Fruit fly (Drosophila melanogaster) whole organism, embryonic: ENCODE results near the gene velo.
A peak's percentile ranks its signal among the peaks of the same experiment; 100 is the strongest.

Experiments
- Adf1 ChIP-seq: fragments of 200-800 bp; sonication (Bioruptor generic); IDR thresholded peaks from 2 replicates; pipeline ENCODE4 v1.3.6; 2022; ENCODE audit warnings: missing biosample characterization, missing genetic modification characterization
- CG10147 ChIP-seq: fragments of 200-800 bp; sonication (Bioruptor generic); optimal IDR thresholded peaks from 2 replicates; lab custom pipeline; 2019; ENCODE audit warnings: missing biosample characterization, mild to moderate bottlenecking, missing genetic modification characterization, moderate library complexity
- CG10209 ChIP-seq: fragments of 200-800 bp; sonication (Bioruptor generic); optimal IDR thresholded peaks from 3 replicates; lab custom pipeline; 2017; ENCODE audit warnings: missing biosample characterization, mild to moderate bottlenecking, missing genetic modification characterization, missing genetic modification reagents
- CG10366 ChIP-seq: fragments of 200-800 bp; sonication (Bioruptor generic); IDR thresholded peaks from 2 replicates; pipeline ENCODE4 v1.3.6; 2022; ENCODE audit warnings: missing biosample characterization, missing genetic modification characterization
- CG10654 ChIP-seq: fragments of 200-800 bp; sonication (Bioruptor generic); optimal IDR thresholded peaks from 2 replicates; lab custom pipeline; 2016; ENCODE audit warnings: missing biosample characterization, missing genetic modification characterization
- CG11093 ChIP-seq: fragments of 200-800 bp; sonication (Bioruptor generic); IDR thresholded peaks from 3 replicates; pipeline ENCODE4 v1.3.6; 2022; ENCODE audit warnings: missing biosample characterization, missing genetic modification characterization
- CG11696 ChIP-seq: fragments of 200-800 bp; sonication (Bioruptor generic); IDR thresholded peaks from 2 replicates; pipeline ENCODE4 v1.3.6; 2022; ENCODE audit warnings: missing biosample characterization, missing genetic modification characterization
- CG15479 ChIP-seq: fragments of 200-800 bp; sonication (Bioruptor generic); optimal IDR thresholded peaks from 3 replicates; lab custom pipeline; 2019; ENCODE audit warnings: missing biosample characterization, mild to moderate bottlenecking, missing genetic modification characterization, moderate library complexity
- CG15601 ChIP-seq: fragments of 200-800 bp; sonication (Bioruptor generic); optimal IDR thresholded peaks from 3 replicates; lab custom pipeline; 2019; ENCODE audit warnings: missing biosample characterization, mild to moderate bottlenecking, missing genetic modification characterization, moderate library complexity
- CG17802 ChIP-seq: fragments of 200-800 bp; sonication (Bioruptor generic); optimal IDR thresholded peaks from 2 replicates; lab custom pipeline; 2018; ENCODE audit warnings: missing biosample characterization, mild to moderate bottlenecking, missing genetic modification characterization, moderate library complexity
- CG17829 ChIP-seq: fragments of 200-800 bp; optimal IDR thresholded peaks from 2 replicates; lab custom pipeline; 2019; ENCODE audit warnings: missing biosample characterization, mild to moderate bottlenecking, missing genetic modification characterization, moderate library complexity
- CG34224 ChIP-seq: fragments of 200-800 bp; sonication (Bioruptor generic); IDR thresholded peaks from 3 replicates; pipeline ENCODE4 v1.3.6; 2022; ENCODE audit warnings: missing biosample characterization, missing genetic modification characterization; ENCODE audit not compliant: partially characterized antibody
- CG4282 ChIP-seq: fragments of 200-800 bp; sonication (Bioruptor generic); optimal IDR thresholded peaks from 2 replicates; lab custom pipeline; 2016; ENCODE audit warnings: missing biosample characterization, missing genetic modification characterization
- CG7271 ChIP-seq: fragments of 200-800 bp; sonication (Bioruptor generic); optimal IDR thresholded peaks from 2 replicates; lab custom pipeline; 2018; ENCODE audit warnings: missing biosample characterization, mild to moderate bottlenecking, missing genetic modification characterization, moderate library complexity
- CG7839 ChIP-seq: fragments of 200-800 bp; sonication (Bioruptor generic); optimal IDR thresholded peaks from 3 replicates; lab custom pipeline; 2018; ENCODE audit warnings: missing biosample characterization, mild to moderate bottlenecking, missing genetic modification characterization, moderate library complexity
- CG8765 ChIP-seq: fragments of 200-800 bp; sonication (Bioruptor generic); IDR thresholded peaks from 2 replicates; pipeline ENCODE4 v1.3.6; 2022; ENCODE audit warnings: missing biosample characterization, missing genetic modification characterization
- Dad ChIP-seq: fragments of 200-800 bp; sonication (Bioruptor generic); optimal IDR thresholded peaks from 3 replicates; lab custom pipeline; 2016; ENCODE audit warnings: missing biosample characterization, missing genetic modification characterization
- Dref ChIP-seq: fragments of 200-800 bp; sonication (Bioruptor generic); IDR thresholded peaks from 2 replicates; pipeline ENCODE4 v1.3.6; 2022; ENCODE audit warnings: missing biosample characterization, missing genetic modification characterization
- H15 ChIP-seq: fragments of 200-800 bp; sonication (Bioruptor generic); IDR thresholded peaks from 3 replicates; pipeline ENCODE4 v1.3.6; 2022; ENCODE audit warnings: missing biosample characterization, missing genetic modification characterization
- HHEX ChIP-seq: fragments of 200-800 bp; sonication (Bioruptor generic); optimal IDR thresholded peaks from 3 replicates; lab custom pipeline; 2017; ENCODE audit warnings: missing biosample characterization, mild to moderate bottlenecking, missing genetic modification characterization, missing genetic modification reagents
- Hr39 ChIP-seq: fragments of >200 bp; optimal IDR thresholded peaks from 2 replicates; lab custom pipeline; 2017
- Hr78 ChIP-seq, 2 experiments: fragments of 200-800 bp in 1 of 2; fragments of >200 bp in 1 of 2; sonication (Bioruptor generic) in 1 of 2; optimal IDR thresholded peaks; 2 replicates each; lab custom pipeline; 2017 to 2019; ENCODE audit warnings: missing biosample characterization in 2 of 2, missing genetic modification characterization in 2 of 2, mild to moderate bottlenecking in 1 of 2, moderate library complexity in 1 of 2
- Hsf ChIP-seq: fragments of 200-800 bp; sonication (Bioruptor generic); optimal IDR thresholded peaks from 3 replicates; lab custom pipeline; 2016; ENCODE audit warnings: missing biosample characterization, missing genetic modification characterization
- Med ChIP-seq: fragments of 200-800 bp; sonication (Bioruptor generic); peaks from one replicate; lab custom pipeline; 2016; ENCODE audit warnings: missing biosample characterization, missing genetic modification characterization, mild to moderate bottlenecking, inconsistent platforms, moderate library complexity
- Mrtf ChIP-seq: fragments of 200-800 bp; sonication (Bioruptor generic); IDR thresholded peaks from 3 replicates; pipeline ENCODE4 v1.3.6; 2022; ENCODE audit warnings: missing biosample characterization, missing genetic modification characterization
- NC2β ChIP-seq: fragments of 200-800 bp; sonication (Bioruptor generic); optimal IDR thresholded peaks from 2 replicates; lab custom pipeline; 2016; ENCODE audit warnings: missing biosample characterization, missing genetic modification characterization
- Optix ChIP-seq: fragments of 200-800 bp; sonication (Bioruptor generic); IDR thresholded peaks from 3 replicates; pipeline ENCODE4 v1.3.6; 2022; ENCODE audit warnings: missing biosample characterization, missing genetic modification characterization
- Stat92E ChIP-seq, 3 experiments: fragments of >200 bp in 2 of 3; fragments of 200-800 bp in 1 of 3; sonication (Bioruptor generic) in 1 of 3; optimal IDR thresholded peaks; 2 replicates each; lab custom pipeline; 2017 to 2019; ENCODE audit warnings: missing biosample characterization in 3 of 3, missing genetic modification characterization in 3 of 3, mild to moderate bottlenecking in 1 of 3, moderate library complexity in 1 of 3
- TFAM ChIP-seq: fragments of 200-800 bp; sonication (Bioruptor generic); optimal IDR thresholded peaks from 2 replicates; lab custom pipeline; 2017; ENCODE audit warnings: missing biosample characterization, missing genetic modification characterization, inconsistent platforms
- aop ChIP-seq: fragments of 200-800 bp; sonication (Bioruptor generic); IDR thresholded peaks from 2 replicates; pipeline ENCODE4 v1.3.6; 2022; ENCODE audit warnings: missing biosample characterization, missing genetic modification characterization
- ci ChIP-seq: fragments of 200-800 bp; sonication (Bioruptor generic); IDR thresholded peaks from 3 replicates; pipeline ENCODE4 v1.3.6; 2022; ENCODE audit warnings: missing biosample characterization, missing genetic modification characterization
- corto ChIP-seq: fragments of 200-800 bp; sonication (Bioruptor generic); optimal IDR thresholded peaks from 2 replicates; lab custom pipeline; 2016; ENCODE audit warnings: missing biosample characterization, mild to moderate bottlenecking, missing genetic modification characterization, moderate library complexity
- crol ChIP-seq: fragments of 200-800 bp; sonication (Bioruptor generic); IDR thresholded peaks from 2 replicates; pipeline ENCODE4 v1.3.6; 2022; ENCODE audit warnings: missing biosample characterization, missing genetic modification characterization
- disco-r ChIP-seq: fragments of 200-800 bp; sonication (Bioruptor generic); optimal IDR thresholded peaks from 2 replicates; lab custom pipeline; 2016; ENCODE audit warnings: missing biosample characterization, missing genetic modification characterization
- dmrt99B ChIP-seq: fragments of 200-800 bp; sonication (Bioruptor generic); optimal IDR thresholded peaks from 2 replicates; lab custom pipeline; 2018; ENCODE audit warnings: missing biosample characterization, mild to moderate bottlenecking, missing genetic modification characterization, moderate library complexity
- ftz-f1 ChIP-seq: fragments of 200-800 bp; sonication (Bioruptor generic); optimal IDR thresholded peaks from 2 replicates; lab custom pipeline; 2016; ENCODE audit warnings: missing biosample characterization, missing genetic modification characterization
- hkb ChIP-seq, 2 experiments: fragments of 200-800 bp in 1 of 2; fragments of >200 bp in 1 of 2; sonication (Bioruptor generic) in 1 of 2; IDR thresholded peaks in 1 of 2; optimal IDR thresholded peaks in 1 of 2; 2 replicates each; pipeline versions ENCODE4 v1.3.6 to Lab custom; 2017 to 2022; ENCODE audit warnings: missing biosample characterization in 1 of 2, missing genetic modification characterization in 1 of 2
- klu ChIP-seq: fragments of 200-800 bp; sonication (Bioruptor generic); IDR thresholded peaks from 2 replicates; pipeline ENCODE4 v1.3.6; 2022; ENCODE audit warnings: missing biosample characterization, missing genetic modification characterization
- nerfin-1 ChIP-seq: fragments of 200-800 bp; sonication (Bioruptor generic); optimal IDR thresholded peaks from 3 replicates; lab custom pipeline; 2019; ENCODE audit warnings: missing biosample characterization, mild to moderate bottlenecking, missing genetic modification characterization, moderate library complexity
- p53 ChIP-seq: fragments of 200-800 bp; sonication (Bioruptor generic); optimal IDR thresholded peaks from 2 replicates; lab custom pipeline; 2016; ENCODE audit warnings: missing biosample characterization, missing genetic modification characterization
- prd ChIP-seq, 3 experiments: fragments of >200 bp in 2 of 3; fragments of 200-800 bp in 1 of 3; sonication (Bioruptor generic) in 1 of 3; optimal IDR thresholded peaks in 2 of 3; IDR thresholded peaks in 1 of 3; 2 replicates in 2 of 3; 3 replicates in 1 of 3; pipeline versions ENCODE4 v1.3.6 to Lab custom; 2017 to 2022; ENCODE audit warnings: missing biosample characterization in 1 of 3, missing genetic modification characterization in 1 of 3
- schlank ChIP-seq: fragments of 200-800 bp; sonication (Bioruptor generic); optimal IDR thresholded peaks from 2 replicates; lab custom pipeline; 2018; ENCODE audit warnings: missing biosample characterization, mild to moderate bottlenecking, missing genetic modification characterization
- sd ChIP-seq: fragments of 200-800 bp; sonication (Bioruptor generic); optimal IDR thresholded peaks from 3 replicates; lab custom pipeline; 2018; ENCODE audit warnings: missing biosample characterization, mild to moderate bottlenecking, missing genetic modification characterization, moderate library complexity
- sisA ChIP-seq: fragments of 200-800 bp; sonication (Bioruptor generic); IDR thresholded peaks from 2 replicates; pipeline ENCODE4 v1.3.6; 2022; ENCODE audit warnings: missing biosample characterization, missing genetic modification characterization
- sqz ChIP-seq: fragments of 200-800 bp; sonication (Bioruptor generic); optimal IDR thresholded peaks from 3 replicates; lab custom pipeline; 2018; ENCODE audit warnings: missing biosample characterization, mild to moderate bottlenecking, missing genetic modification characterization
- unpg ChIP-seq: fragments of 200-800 bp; sonication (Bioruptor generic); optimal IDR thresholded peaks from 3 replicates; lab custom pipeline; 2018; ENCODE audit warnings: missing biosample characterization, mild to moderate bottlenecking, missing genetic modification characterization, moderate library complexity
- vnd ChIP-seq: fragments of 200-800 bp; sonication (Bioruptor generic); IDR thresholded peaks from 3 replicates; pipeline ENCODE4 v1.3.6; 2022; ENCODE audit warnings: missing biosample characterization, missing genetic modification characterization; ENCODE audit not compliant: partially characterized antibody
- wor ChIP-seq: fragments of 200-800 bp; sonication (Bioruptor generic); IDR thresholded peaks from 2 replicates; pipeline ENCODE4 v1.3.6; 2022; ENCODE audit warnings: missing biosample characterization, missing genetic modification characterization
- yki ChIP-seq: fragments of >200 bp; optimal IDR thresholded peaks from 3 replicates; lab custom pipeline; 2018

The velo gene

DNA sequence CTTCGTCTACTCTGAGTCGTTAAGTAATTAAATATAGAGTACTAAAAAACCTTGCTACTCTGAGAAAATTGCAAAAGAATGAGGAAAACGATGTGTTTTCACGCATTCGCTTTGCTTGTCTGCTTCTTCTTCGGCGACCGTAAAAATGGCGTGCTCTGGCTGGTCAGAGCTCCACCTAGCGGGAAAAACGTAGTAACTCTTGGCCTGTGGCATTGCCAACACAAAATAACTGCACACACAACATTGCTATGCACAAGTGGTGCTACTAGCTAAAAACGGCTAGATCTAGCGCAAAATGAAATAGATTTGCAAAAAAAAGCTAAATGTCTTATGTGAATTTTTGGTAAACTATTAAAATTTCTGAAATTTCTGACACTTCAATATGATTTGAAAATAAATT, 5.4 kb downstream of the velo start (continued):
- no peak for TF ChIP-seq TFAM (GFP tag; lab: Kevin White, UChicago)
- peak; percentile 61 for TF ChIP-seq CG17829 (tag; lab: Kevin White, UChicago)
- no peak for TF ChIP-seq CG7271
- TF ChIP-seq CG10209 = peak; percentile 47
- no peak for TF ChIP-seq dmrt99B
- no peak for TF ChIP-seq schlank (tag; lab: Kevin White, UChicago)
- TF ChIP-seq sisA (GFP tag; lab: Robert Waterston, UW) = peak; percentile 45; the same call in 1 of the 2 replicates
- TF ChIP-seq klu (GFP tag; lab: Robert Waterston, UW) = peak; percentile 20; the same call in 1 of the 2 replicates
- peak; percentile 30; the same call in 1 of the 2 replicates for TF ChIP-seq CG8765
- TF ChIP-seq aop (GFP tag; lab: Robert Waterston, UW) = 0 out of 2 replicates have a peak, but pooled peaks have one; percentile 4
- TF ChIP-seq Hr78 (GFP tag; optimal IDR thresholded peaks at IDR 0.05; lab: Kevin White, UChicago) = no peak
- TF ChIP-seq ftz-f1 = no peak
- no peak for TF ChIP-seq sqz (GFP tag; lab: Kevin White, UChicago)
- peak; percentile 33; the same call in 1 of the 2 replicates for TF ChIP-seq Adf1 (GFP tag; lab: Robert Waterston, UW)
- no peak; the same call in 1 of the 2 replicates for TF ChIP-seq crol (GFP tag; lab: Robert Waterston, UW)
- peak; percentile 91 for TF ChIP-seq Med (GFP tag; lab: Kevin White, UChicago)
- TF ChIP-seq NC2β = peak; percentile 48
- no peak for TF ChIP-seq CG11696 (GFP tag; lab: Robert Waterston, UW)
- peak; percentile 98 for TF ChIP-seq nerfin-1 (tag; lab: Kevin White, UChicago)
- peak; percentile 47 for TF ChIP-seq Dad (GFP tag; lab: Kevin White, UChicago)
- TF ChIP-seq prd (optimal IDR thresholded peaks at IDR 0.05; lab: Kevin White, UChicago) = no peak
- TF ChIP-seq prd (GFP tag; IDR thresholded peaks at IDR 0.05; lab: Robert Waterston, UW) = peak; percentile 69; the same call in 2 of the 3 replicates
- TF ChIP-seq CG11093 (GFP tag; lab: Robert Waterston, UW) = no peak
- TF ChIP-seq Optix = no peak
- peak; percentile 48 for TF ChIP-seq CG7839 (tag; lab: Kevin White, UChicago)
- TF ChIP-seq wor (GFP tag; lab: Robert Waterston, UW) = no peak
- peak; percentile 56 for TF ChIP-seq Dref (GFP tag; lab: Robert Waterston, UW)
- peak; percentile 23 for TF ChIP-seq p53 (GFP tag; lab: Kevin White, UChicago)
- peak; percentile 38 for TF ChIP-seq CG10366 (GFP tag; lab: Robert Waterston, UW)
- peak; percentile 28 for TF ChIP-seq HHEX (GFP tag; lab: Kevin White, UChicago)
- TF ChIP-seq Hr39 (lab: Kevin White, UChicago) = no peak
- no peak for TF ChIP-seq vnd (GFP tag; lab: Robert Waterston, UW)
- TF ChIP-seq H15 = 0 out of 3 replicates have a peak, but pooled peaks have one; percentile 34
- peak; percentile 55 for TF ChIP-seq Hsf (GFP tag; lab: Kevin White, UChicago)
- TF ChIP-seq Mrtf (GFP tag; lab: Robert Waterston, UW) = no peak; the same call in 2 of the 3 replicates
- no peak for TF ChIP-seq yki (lab: Kevin White, UChicago)
- TF ChIP-seq CG15479 (GFP tag; lab: Kevin White, UChicago) = peak; percentile 7
- peak; percentile 2 for TF ChIP-seq CG10147 (GFP tag; lab: Kevin White, UChicago)
- TF ChIP-seq CG15601 (tag; lab: Kevin White, UChicago) = peak; percentile 8
- TF ChIP-seq unpg (GFP tag; lab: Kevin White, UChicago) = peak; percentile 40
- peak; percentile 93 for TF ChIP-seq sd
- no peak for TF ChIP-seq disco-r (GFP tag; lab: Kevin White, UChicago)
- TF ChIP-seq corto (GFP tag; lab: Kevin White, UChicago) = no peak
- TF ChIP-seq CG34224 (GFP tag; lab: Robert Waterston, UW) = peak; percentile 49; the same call in 2 of the 3 replicates
- TF ChIP-seq CG4282 (GFP tag; lab: Kevin White, UChicago) = peak; percentile 45
- no peak for TF ChIP-seq CG17802
- no peak for TF ChIP-seq Stat92E (GFP tag; optimal IDR thresholded peaks at IDR 0.05; lab: Kevin White, UChicago)
- TF ChIP-seq CG10654 (GFP tag; lab: Kevin White, UChicago) = peak; percentile 14
- TF ChIP-seq ci (GFP tag; lab: Robert Waterston, UW) = peak; percentile 84
- no peak for TF ChIP-seq hkb (optimal IDR thresholded peaks at IDR 0.05; lab: Kevin White, UChicago)
- TF ChIP-seq hkb (GFP tag; IDR thresholded peaks at IDR 0.05; lab: Robert Waterston, UW) = peak; percentile 65
